Worm (Caenorhabditis elegans) whole organism, L4 larva: Measurements from ENCODE around the gene C34B4.5.

Source experiments
- F26F4.8 ChIP-seq: fragments of 200-800 bp; sonication (Bioruptor generic); conservative IDR thresholded peaks from 2 replicates; pipeline ENCODE4 v1.3.6; 2022; ENCODE audit warnings: missing genetic modification characterization, missing compliant biosample characterization
- R02D3.7 ChIP-seq: fragments of 150-350 bp; sonication (generic microtip); optimal IDR thresholded peaks from 3 replicates; lab custom pipeline; 2014; ENCODE audit warnings: missing biosample characterization, missing genetic modification characterization
- Y105C5A.15 ChIP-seq: fragments of 200-800 bp; sonication (Bioruptor generic); IDR thresholded peaks from 2 replicates; pipeline ENCODE4 v1.3.6; 2022; ENCODE audit warnings: missing genetic modification characterization, missing compliant biosample characterization
- attf-4 ChIP-seq: sonication (generic microtip); optimal IDR thresholded peaks from 3 replicates; lab custom pipeline; 2017; ENCODE audit warnings: missing biosample characterization, missing genetic modification characterization
- dpl-1 ChIP-seq: fragments of 150-350 bp; optimal IDR thresholded peaks from 2 replicates; lab custom pipeline; 2014; ENCODE audit warnings: missing biosample characterization, missing genetic modification reagents, missing genetic modification characterization
- dve-1 ChIP-seq: sonication (generic microtip); optimal IDR thresholded peaks from 2 replicates; lab custom pipeline; 2017; ENCODE audit warnings: antibody characterized with exemption, mild to moderate bottlenecking, missing genetic modification characterization, missing compliant biosample characterization; ENCODE audit not compliant: insufficient read depth
- nhr-28 ChIP-seq: fragments of 150-350 bp; optimal IDR thresholded peaks from 2 replicates; lab custom pipeline; 2014; ENCODE audit warnings: missing biosample characterization, missing genetic modification characterization
- pha-4 ChIP-seq, 2 experiments: fragments of 150-350 bp in 1 of 2; fragments of 200-800 bp in 1 of 2; sonication (Bioruptor generic) in 1 of 2; IDR thresholded peaks in 1 of 2; optimal IDR thresholded peaks in 1 of 2; 2 replicates each; pipeline versions ENCODE4 v1.3.6 to Lab custom; 2014 to 2022; ENCODE audit warnings: missing genetic modification characterization in 2 of 2, missing genetic modification reagents in 2 of 2, missing biosample characterization in 1 of 2, missing compliant biosample characterization in 1 of 2

DNA sequence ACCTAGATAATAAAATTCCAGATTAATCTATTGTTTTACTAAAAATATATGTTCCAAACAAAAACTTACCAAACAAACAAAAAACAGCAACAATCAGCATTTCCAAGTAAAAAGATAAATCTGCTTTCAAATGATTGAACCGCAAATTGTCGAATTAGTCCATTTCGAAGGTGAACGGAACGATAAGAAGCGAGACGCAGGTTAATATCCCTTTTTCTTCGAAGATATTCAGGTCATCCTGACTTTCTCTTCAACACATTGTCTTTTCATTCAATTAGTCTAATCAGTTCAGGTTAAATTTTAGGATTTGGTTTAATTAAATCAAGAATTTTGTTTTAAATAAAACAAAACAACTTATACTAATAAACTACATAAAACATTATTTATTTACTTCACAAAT is 37.6 kb downstream of the C34B4.5 start, which contains the start of gene B0365.9:
- TF ChIP-seq nhr-28 (tag; lab: Kevin White, UChicago): no peak
- TF ChIP-seq dve-1: no peak
- no peak for TF ChIP-seq pha-4 (GFP tag; IDR thresholded peaks at IDR 0.05; lab: Robert Waterston, UW)
- no peak for TF ChIP-seq pha-4 (tag; optimal IDR thresholded peaks at IDR 0.05; lab: Kevin White, UChicago)
- no peak for TF ChIP-seq attf-4 (tag; lab: Kevin White, UChicago)
- TF ChIP-seq R02D3.7: no peak
- TF ChIP-seq F26F4.8: no peak
- no peak for TF ChIP-seq Y105C5A.15 (GFP tag; lab: Robert Waterston, UW)
- TF ChIP-seq dpl-1 (GFP tag; lab: Kevin White, UChicago): no peak
